Worm (Caenorhabditis elegans) whole organism, L1 larva: ENCODE results near the gene M02E1.1.

ENCODE experiments used
- aha-1 ChIP-seq: fragments of 150-350 bp; optimal IDR thresholded peaks from 2 replicates; lab custom pipeline; 2014; ENCODE audit warnings: missing biosample characterization, missing genetic modification characterization
- aly-2 ChIP-seq: fragments of 150-350 bp; optimal IDR thresholded peaks from 2 replicates; lab custom pipeline; 2014; ENCODE audit warnings: missing biosample characterization, missing genetic modification characterization
- ceh-63 ChIP-seq: fragments of 200-800 bp; sonication (Bioruptor generic); optimal IDR thresholded peaks from 2 replicates; lab custom pipeline; 2018; ENCODE audit warnings: mild to moderate bottlenecking, missing genetic modification characterization, missing compliant biosample characterization
- fkh-10 ChIP-seq: sonication (generic microtip); optimal IDR thresholded peaks from 2 replicates; lab custom pipeline; 2017; ENCODE audit warnings: missing biosample characterization, missing genetic modification reagents, missing genetic modification characterization

- no peak for TF ChIP-seq ceh-63 (GFP tag; lab: Kevin White, UChicago)
- no peak for TF ChIP-seq aha-1 (tag; lab: Kevin White, UChicago)
- TF ChIP-seq fkh-10 (GFP tag; lab: Kevin White, UChicago) = no peak
- no peak for TF ChIP-seq aly-2
These were observed 56.8 kb downstream of the M02E1.1 start, which contains the start of gene ife-2 for ce11 chrX:382692-383091.
